Worm (Caenorhabditis elegans): ENCODE measurements around the gene ZK355.8.
A peak's percentile ranks its signal among the peaks of the same experiment; 100 is the strongest.

The ZK355.8 gene

DNA sequence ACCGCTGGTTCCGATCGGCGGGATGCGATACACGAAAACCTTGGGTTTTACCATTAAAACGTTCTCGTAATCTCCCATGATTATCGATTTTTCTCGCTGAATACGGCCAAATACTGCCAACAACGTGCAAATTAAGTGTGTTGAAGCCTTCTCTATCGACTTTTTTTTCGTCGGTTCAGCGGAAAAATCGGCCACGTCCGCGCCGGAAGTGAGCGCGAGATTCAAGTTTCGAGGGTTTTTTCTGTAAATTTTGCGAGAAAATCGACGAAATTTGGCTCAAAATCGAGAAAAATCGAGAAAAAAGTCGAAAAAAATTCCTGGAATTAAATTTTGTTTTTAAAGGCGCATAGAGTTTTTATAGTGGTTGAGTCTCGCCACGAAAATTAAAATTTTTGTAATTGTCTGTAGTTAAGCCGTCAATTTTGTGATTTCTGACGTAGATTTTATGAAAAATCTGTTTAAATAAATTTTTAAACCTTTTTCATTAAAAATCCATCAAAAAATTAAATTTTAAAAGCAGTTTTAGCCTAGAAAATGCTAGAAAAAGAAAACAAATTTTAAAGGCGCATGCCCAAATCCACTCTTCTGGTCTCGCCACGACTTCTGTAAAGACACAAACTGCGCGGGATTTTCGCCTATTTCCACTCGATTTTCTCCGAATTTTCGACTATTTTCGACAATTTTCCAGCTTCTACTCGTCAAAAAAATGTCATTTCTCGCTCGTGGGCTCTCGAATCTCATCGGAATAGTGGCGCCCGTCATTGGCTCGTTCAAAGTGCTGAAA lies 8.3 kb upstream of the ZK355.8 start, which contains the start of the genes ncap-1 and Y110A2AR.1 (continued):
- TF ChIP-seq rec-8 (tag; optimal IDR thresholded peaks at IDR 0.05) (no peak), mcd-1 (GFP tag; IDR thresholded peaks at IDR 0.05) (no peak), nhr-90 (tag; optimal IDR thresholded peaks at IDR 0.05) (no peak)

DNA sequence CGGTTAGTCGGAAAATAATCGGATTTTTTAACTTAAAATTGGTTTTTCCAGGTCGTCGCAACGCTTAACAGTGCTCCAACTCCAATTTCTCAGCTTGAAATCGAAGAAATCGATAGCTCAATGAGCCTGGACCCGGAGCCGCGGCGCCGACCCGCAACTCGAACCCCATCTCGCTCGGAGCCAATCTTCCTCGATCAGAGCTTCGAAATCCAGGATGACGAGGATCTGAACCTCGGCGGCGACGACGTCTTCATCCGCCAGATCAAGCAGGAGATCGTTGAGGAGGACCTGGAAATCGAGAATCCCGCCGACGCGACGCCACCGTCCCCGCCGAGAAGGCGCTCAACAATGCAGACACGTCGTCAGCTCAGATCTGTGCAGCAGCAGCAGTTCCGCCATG lies 7.4 kb upstream of the ZK355.8 start:
- TF ChIP-seq mcd-1 (GFP tag; IDR thresholded peaks at IDR 0.05) (peak; percentile 5; the same call in 1 of the 2 replicates), pbrm-1 (GFP tag; IDR thresholded peaks at IDR 0.05) (no peak), zfh-2 (GFP tag; conservative IDR thresholded peaks at IDR 0.05) (peak; percentile 69), egrh-3 (GFP tag; IDR thresholded peaks at IDR 0.05) (peak; percentile 77; the same call in 1 of the 2 replicates)

DNA sequence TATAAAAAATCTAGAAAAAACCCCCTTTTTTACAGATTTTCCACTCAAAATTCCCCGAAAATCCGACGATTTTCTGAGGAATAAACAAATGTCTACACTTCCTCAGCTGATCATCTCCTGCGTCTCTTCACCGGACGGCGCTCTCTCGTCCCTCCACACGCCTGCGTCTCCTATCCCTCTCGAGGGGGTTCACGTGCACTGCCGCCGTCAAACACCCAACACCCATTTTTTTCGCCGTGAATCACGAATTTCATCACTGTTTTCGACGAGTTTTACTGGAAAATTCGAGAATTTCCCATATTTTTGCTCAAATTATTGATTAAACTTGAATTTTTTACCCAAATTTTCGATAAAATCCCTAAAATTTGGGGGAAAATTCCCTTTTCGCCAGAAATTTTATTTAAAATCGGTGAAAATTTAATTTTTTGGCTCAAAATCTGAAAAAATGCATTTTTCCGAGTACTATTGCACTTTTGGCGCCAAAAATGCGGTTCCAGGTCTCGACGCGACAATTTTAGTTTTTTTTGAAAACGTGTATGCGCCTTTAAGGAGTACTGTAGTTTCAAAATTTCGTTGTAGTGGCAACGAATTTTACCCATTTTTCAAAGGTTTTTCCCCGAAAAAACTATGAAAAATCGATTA lies 6.7 kb upstream of the ZK355.8 start:
- peak; percentile 34 for TF ChIP-seq him-1 (tag; optimal IDR thresholded peaks at IDR 0.05)
- peak; percentile 48 for TF ChIP-seq mxl-1 (tag; optimal IDR thresholded peaks at IDR 0.05)
- TF ChIP-seq attf-3 (GFP tag; conservative IDR thresholded peaks at IDR 0.05) = no peak
- TF ChIP-seq madf-10 (tag; optimal IDR thresholded peaks at IDR 0.05) = no peak
- TF ChIP-seq lin-40 (tag; optimal IDR thresholded peaks at IDR 0.05) = peak; percentile 40
- no peak for TF ChIP-seq bed-2 (GFP tag; IDR thresholded peaks at IDR 0.05)
- TF ChIP-seq lir-1 (GFP tag; conservative IDR thresholded peaks at IDR 0.05) = peak; percentile 7; the same call in 1 of the 2 replicates
- no peak for TF ChIP-seq ama-1 (optimal IDR thresholded peaks at IDR 0.05)
- no peak for TF ChIP-seq ama-1 (GFP tag; optimal IDR thresholded peaks at IDR 0.05)
- peak; percentile 46 for TF ChIP-seq snpc-3.4 (tag; optimal IDR thresholded peaks at IDR 0.05)
- peak; percentile 21 for TF ChIP-seq mes-4 (tag; optimal IDR thresholded peaks at IDR 0.05)
- TF ChIP-seq repo-1 (tag; optimal IDR thresholded peaks at IDR 0.05) = no peak
- TF ChIP-seq hrde-1 (tag; optimal IDR thresholded peaks at IDR 0.05; ENCODE audit: borderline replicate concordance) = peak; percentile 73
- TF ChIP-seq F33H1.4 (GFP tag; IDR thresholded peaks at IDR 0.05) = peak; percentile 89
- TF ChIP-seq nhr-27 (tag; optimal IDR thresholded peaks at IDR 0.05) = no peak
- peak; percentile 89 for TF ChIP-seq hsf-1 (GFP tag; IDR thresholded peaks at IDR 0.05)
- no peak for TF ChIP-seq B0019.2 (GFP tag; conservative IDR thresholded peaks at IDR 0.05)
- peak; percentile 31 for TF ChIP-seq ztf-18 (tag; optimal IDR thresholded peaks at IDR 0.05)
- TF ChIP-seq lin-54 (GFP tag; optimal IDR thresholded peaks at IDR 0.05) = peak; percentile 33
- TF ChIP-seq lsl-1 (GFP tag; optimal IDR thresholded peaks at IDR 0.05) = peak; percentile 92
- TF ChIP-seq atf-7 (tag; optimal IDR thresholded peaks at IDR 0.05) = peak; percentile 70
- peak; percentile 74 for TF ChIP-seq attf-5 (GFP tag; optimal IDR thresholded peaks at IDR 0.05)
- TF ChIP-seq mel-28 (tag; optimal IDR thresholded peaks at IDR 0.05; ENCODE audit: borderline replicate concordance) = no peak
- TF ChIP-seq akir-1 (GFP tag; optimal IDR thresholded peaks at IDR 0.05) = no peak
- TF ChIP-seq efl-1 (GFP tag; optimal IDR thresholded peaks at IDR 0.05) = peak; percentile 81
- TF ChIP-seq hmg-1.2 (GFP tag; IDR thresholded peaks at IDR 0.05) = peak; percentile 99
- TF ChIP-seq hlh-12 (tag; optimal IDR thresholded peaks at IDR 0.05) = no peak
- peak; percentile 68 for TF ChIP-seq ceh-79 (tag; optimal IDR thresholded peaks at IDR 0.05)
- TF ChIP-seq ceh-27 (GFP tag; optimal IDR thresholded peaks at IDR 0.05) = peak; percentile 46
- TF ChIP-seq Y95B8A.8 (GFP tag; IDR thresholded peaks at IDR 0.05) = peak; percentile 81
- peak; percentile 85 for TF ChIP-seq madf-8 (GFP tag; conservative IDR thresholded peaks at IDR 0.05)
- no peak for TF ChIP-seq F57C9.4 (tag; optimal IDR thresholded peaks at IDR 0.05)
- TF ChIP-seq bed-1 (GFP tag; IDR thresholded peaks at IDR 0.05) = 0 out of 2 replicates have a peak, but pooled peaks have one; percentile 43
- no peak for TF ChIP-seq tbx-9 (tag; optimal IDR thresholded peaks at IDR 0.05; ENCODE audit: borderline replicate concordance)
- no peak for TF ChIP-seq egl-18 (GFP tag; IDR thresholded peaks at IDR 0.05)
- peak; percentile 77 for TF ChIP-seq rcor-1 (GFP tag; IDR thresholded peaks at IDR 0.05)
- TF ChIP-seq B0336.3 (GFP tag; IDR thresholded peaks at IDR 0.05) = peak; percentile 96
